Fruit fly (Drosophila melanogaster) whole organism: ENCODE results near the gene Rac2.

Experiments used
- CG8478 ChIP-seq: fragments of >200 bp; optimal IDR thresholded peaks from 2 replicates; lab custom pipeline; 2018; ENCODE audit warnings: inconsistent platforms
- Dll ChIP-seq: fragments of >200 bp; optimal IDR thresholded peaks from 2 replicates; lab custom pipeline; 2017
- usp ChIP-seq: fragments of >200 bp; optimal IDR thresholded peaks from 2 replicates; lab custom pipeline; 2017; ENCODE audit warnings: missing biosample characterization, missing genetic modification characterization, mixed read lengths

dm6 chr3L:7440633-7441032 lies 5.6 kb upstream of the Rac2 start, which contains the start of gene sphinx2:
- no peak for TF ChIP-seq usp (GFP tag; lab: Kevin White, UChicago)
- no peak for TF ChIP-seq CG8478 (lab: Kevin White, UChicago)
- no peak for TF ChIP-seq Dll
